Fruit fly (Drosophila melanogaster) whole organism, prepupa: ENCODE data around the gene meru.
A peak's percentile ranks its signal among the peaks of the same experiment; 100 is the strongest.

ENCODE experiments used
- CG10631 ChIP-seq: fragments of 200-800 bp; sonication (Bioruptor generic); optimal IDR thresholded peaks from 2 replicates; lab custom pipeline; 2016; ENCODE audit warnings: missing biosample characterization, missing genetic modification characterization
- CG10669 ChIP-seq: fragments of 200-800 bp; sonication (Bioruptor generic); optimal IDR thresholded peaks from 3 replicates; lab custom pipeline; 2018; ENCODE audit warnings: missing biosample characterization, mild to moderate bottlenecking, missing genetic modification characterization, moderate library complexity
- CG11294 ChIP-seq: fragments of 200-800 bp; sonication (Bioruptor generic); IDR thresholded peaks from 2 replicates; pipeline ENCODE4 v1.3.6; 2022; ENCODE audit warnings: missing biosample characterization, missing genetic modification characterization
- CG11762 ChIP-seq: fragments of 200-800 bp; sonication (Bioruptor generic); optimal IDR thresholded peaks from 3 replicates; lab custom pipeline; 2016; ENCODE audit warnings: missing biosample characterization, missing genetic modification characterization; ENCODE audit not compliant: insufficient read depth
- CG11902 ChIP-seq: fragments of 200-800 bp; sonication (Bioruptor generic); optimal IDR thresholded peaks from 3 replicates; lab custom pipeline; 2016; ENCODE audit warnings: missing biosample characterization, missing genetic modification characterization
- CG1621 ChIP-seq: fragments of 200-800 bp; sonication (Bioruptor generic); optimal IDR thresholded peaks from 3 replicates; lab custom pipeline; 2018; ENCODE audit warnings: missing biosample characterization, mild to moderate bottlenecking, missing genetic modification characterization
- CG32006 ChIP-seq: fragments of 200-800 bp; sonication (Bioruptor generic); optimal IDR thresholded peaks from 3 replicates; lab custom pipeline; 2017; ENCODE audit warnings: missing biosample characterization, mild to moderate bottlenecking, missing genetic modification characterization
- CG34406 ChIP-seq: fragments of 200-800 bp; sonication (Bioruptor generic); optimal IDR thresholded peaks from 3 replicates; lab custom pipeline; 2016; ENCODE audit warnings: missing biosample characterization, missing genetic modification characterization
- CG6276 ChIP-seq: fragments of 200-800 bp; sonication (Bioruptor generic); optimal IDR thresholded peaks from 2 replicates; lab custom pipeline; 2017; ENCODE audit warnings: missing biosample characterization, mild to moderate bottlenecking, missing genetic modification characterization
- CG6792 ChIP-seq: fragments of 200-800 bp; sonication (Bioruptor generic); optimal IDR thresholded peaks from 3 replicates; lab custom pipeline; 2016; ENCODE audit warnings: missing biosample characterization, missing genetic modification characterization
- CG6808 ChIP-seq: fragments of 200-800 bp; sonication (Bioruptor generic); optimal IDR thresholded peaks from 3 replicates; lab custom pipeline; 2017; ENCODE audit warnings: missing biosample characterization, missing genetic modification characterization, mild to moderate bottlenecking, moderate library complexity, missing genetic modification reagents
- CG6854 ChIP-seq: fragments of 200-800 bp; sonication (Bioruptor generic); optimal IDR thresholded peaks from 2 replicates; lab custom pipeline; 2017; ENCODE audit warnings: missing biosample characterization, mild to moderate bottlenecking, missing genetic modification characterization
- CG8119 ChIP-seq: fragments of 200-800 bp; sonication (Bioruptor generic); IDR thresholded peaks from 3 replicates; pipeline ENCODE4 v1.3.6; 2022; ENCODE audit warnings: missing biosample characterization, missing genetic modification characterization
- Eip75B ChIP-seq: fragments of 200-800 bp; sonication (Bioruptor generic); optimal IDR thresholded peaks from 3 replicates; lab custom pipeline; 2016; ENCODE audit warnings: missing biosample characterization, missing genetic modification characterization
- Eip78C ChIP-seq: fragments of 200-800 bp; sonication (Bioruptor generic); peaks from one replicate; lab custom pipeline; 2016; ENCODE audit warnings: missing biosample characterization, missing genetic modification characterization
- Eip93F ChIP-seq: fragments of 200-800 bp; sonication (Bioruptor generic); optimal IDR thresholded peaks from 2 replicates; lab custom pipeline; 2016; ENCODE audit warnings: missing biosample characterization, mild to moderate bottlenecking, missing genetic modification characterization
- Ets96B ChIP-seq: fragments of 200-800 bp; optimal IDR thresholded peaks from 2 replicates; lab custom pipeline; 2019; ENCODE audit warnings: missing biosample characterization, mild to moderate bottlenecking, missing genetic modification characterization, moderate library complexity
- Hr38 ChIP-seq: sonication (Bioruptor generic); optimal IDR thresholded peaks from 2 replicates; lab custom pipeline; 2016; ENCODE audit warnings: missing biosample characterization, missing genetic modification characterization
- Hr4 ChIP-seq: fragments of 200-800 bp; sonication (Bioruptor generic); optimal IDR thresholded peaks from 3 replicates; lab custom pipeline; 2016; ENCODE audit warnings: missing biosample characterization, missing genetic modification characterization
- OdsH ChIP-seq: fragments of 200-800 bp; sonication (Bioruptor generic); optimal IDR thresholded peaks from 3 replicates; lab custom pipeline; 2016; ENCODE audit warnings: missing biosample characterization, missing genetic modification characterization
- Sox14 ChIP-seq: fragments of 200-800 bp; sonication (Bioruptor generic); optimal IDR thresholded peaks from 3 replicates; lab custom pipeline; 2016; ENCODE audit warnings: missing biosample characterization, missing genetic modification characterization
- acj6 ChIP-seq: fragments of 200-800 bp; sonication (Bioruptor generic); optimal IDR thresholded peaks from 3 replicates; lab custom pipeline; 2016; ENCODE audit warnings: missing biosample characterization, missing genetic modification characterization
- dsx ChIP-seq: fragments of 200-800 bp; optimal IDR thresholded peaks from 3 replicates; lab custom pipeline; 2019; ENCODE audit warnings: missing biosample characterization, mild to moderate bottlenecking, missing genetic modification characterization, moderate library complexity; ENCODE audit not compliant: poor library complexity, severe bottlenecking
- eg ChIP-seq: fragments of 200-800 bp; sonication (Bioruptor generic); IDR thresholded peaks from 3 replicates; pipeline ENCODE4 v1.3.6; 2022; ENCODE audit warnings: missing biosample characterization, missing genetic modification characterization
- esn ChIP-seq: fragments of 200-800 bp; sonication (Bioruptor generic); optimal IDR thresholded peaks from 2 replicates; lab custom pipeline; 2016; ENCODE audit warnings: missing biosample characterization, mild to moderate bottlenecking, missing genetic modification characterization, moderate library complexity
- fd59A ChIP-seq: fragments of 200-800 bp; sonication (Bioruptor generic); optimal IDR thresholded peaks from 2 replicates; lab custom pipeline; 2017; ENCODE audit warnings: missing biosample characterization, mild to moderate bottlenecking, missing genetic modification characterization, missing genetic modification reagents
- fd85E ChIP-seq: fragments of 200-800 bp; sonication (Bioruptor generic); optimal IDR thresholded peaks from 3 replicates; lab custom pipeline; 2016; ENCODE audit warnings: missing biosample characterization, missing genetic modification characterization
- fkh ChIP-seq: fragments of 200-800 bp; sonication (Bioruptor generic); optimal IDR thresholded peaks from 3 replicates; lab custom pipeline; 2017; ENCODE audit warnings: missing biosample characterization, mild to moderate bottlenecking, missing genetic modification characterization, moderate library complexity
- net ChIP-seq: fragments of 200-800 bp; sonication (Bioruptor generic); optimal IDR thresholded peaks from 3 replicates; lab custom pipeline; 2016; ENCODE audit warnings: missing biosample characterization, missing genetic modification characterization
- pdm3 ChIP-seq: fragments of 200-800 bp; sonication (Bioruptor generic); optimal IDR thresholded peaks from 3 replicates; lab custom pipeline; 2016; ENCODE audit warnings: missing biosample characterization, missing genetic modification characterization
- salr ChIP-seq, 2 experiments: fragments of 200-800 bp; sonication (Bioruptor generic); optimal IDR thresholded peaks; 3 replicates each; lab custom pipeline; 2016 to 2018; ENCODE audit warnings: missing biosample characterization in 2 of 2, missing genetic modification characterization in 2 of 2, mild to moderate bottlenecking in 1 of 2
- spab ChIP-seq: fragments of 200-800 bp; sonication (Bioruptor generic); optimal IDR thresholded peaks from 2 replicates; lab custom pipeline; 2017; ENCODE audit warnings: missing biosample characterization, mild to moderate bottlenecking, missing genetic modification characterization, missing genetic modification reagents
- ss ChIP-seq, 2 experiments: fragments of 200-800 bp; sonication (Bioruptor generic); optimal IDR thresholded peaks; 2 replicates in 1 of 2; 3 replicates in 1 of 2; lab custom pipeline; 2017 to 2018; ENCODE audit warnings: mild to moderate bottlenecking in 2 of 2, missing biosample characterization in 2 of 2, missing genetic modification characterization in 2 of 2, moderate library complexity in 1 of 2
- svp ChIP-seq: fragments of 200-800 bp; sonication (Bioruptor generic); peaks from one replicate; lab custom pipeline; 2016; ENCODE audit warnings: missing biosample characterization, missing genetic modification characterization
- vri ChIP-seq: fragments of 200-800 bp; sonication (Bioruptor generic); optimal IDR thresholded peaks from 3 replicates; lab custom pipeline; 2016; ENCODE audit warnings: missing biosample characterization, mild to moderate bottlenecking, missing genetic modification characterization

The meru gene

DNA sequence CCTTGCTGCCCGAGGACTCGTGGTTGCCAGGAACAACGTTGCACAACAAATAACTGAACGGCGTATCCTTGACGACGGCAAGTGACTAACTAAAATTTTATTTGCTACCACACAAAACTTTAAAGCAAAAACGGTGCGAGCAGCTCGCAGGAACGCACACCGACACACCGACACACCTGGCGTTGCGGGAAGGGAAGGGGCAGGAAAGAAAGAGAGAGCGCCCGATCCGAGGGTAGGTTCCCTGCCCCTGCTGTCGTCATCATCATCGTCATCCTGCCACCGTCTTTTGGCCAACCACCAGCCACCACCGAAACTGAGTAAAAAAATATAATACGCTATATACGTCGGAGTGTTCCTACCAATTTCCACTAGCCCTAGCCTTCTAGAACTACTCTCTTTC is at the start of gene meru:
meru (minus strand) TSS at position 101 of the 400 bp plus-strand sequence.
- TF ChIP-seq Hr38 (GFP tag; lab: Kevin White, UChicago) (no peak), fd85E (no peak), Hr4 (GFP tag; lab: Kevin White, UChicago) (no peak), CG6854 (GFP tag; lab: Kevin White, UChicago) (no peak), CG11294 (no peak), esn (GFP tag; lab: Kevin White, UChicago) (no peak), CG34406 (no peak), CG6792 (GFP tag; lab: Kevin White, UChicago) (no peak), CG1621 (no peak), Eip78C (GFP tag; lab: Kevin White, UChicago) (no peak), eg (GFP tag; lab: Robert Waterston, UW) (no peak)

DNA sequence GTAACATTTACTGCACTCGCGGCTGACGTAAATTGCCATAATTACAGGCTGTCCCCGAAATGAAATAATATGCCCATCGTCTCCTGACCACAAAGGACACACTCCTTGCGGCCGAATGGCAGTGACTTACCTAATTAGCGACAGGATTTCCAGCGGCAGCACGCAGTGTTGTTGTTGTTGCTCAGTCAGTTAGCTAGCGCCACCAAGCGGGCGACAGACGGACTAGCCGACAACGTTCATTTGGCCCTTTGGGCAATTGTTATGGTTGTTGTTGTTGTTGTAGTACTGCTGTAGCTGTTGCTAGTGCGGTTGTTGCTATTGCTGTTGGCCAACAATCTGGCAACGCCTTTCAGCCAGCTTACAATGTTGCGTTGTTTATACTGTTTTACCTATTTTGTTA is 49.6 kb upstream of the meru start:
- TF ChIP-seq CG11762 = no peak
- TF ChIP-seq dsx (GFP tag; lab: Kevin White, UChicago) = peak; percentile 5
- TF ChIP-seq, all 60 proteins: peak for 1

DNA sequence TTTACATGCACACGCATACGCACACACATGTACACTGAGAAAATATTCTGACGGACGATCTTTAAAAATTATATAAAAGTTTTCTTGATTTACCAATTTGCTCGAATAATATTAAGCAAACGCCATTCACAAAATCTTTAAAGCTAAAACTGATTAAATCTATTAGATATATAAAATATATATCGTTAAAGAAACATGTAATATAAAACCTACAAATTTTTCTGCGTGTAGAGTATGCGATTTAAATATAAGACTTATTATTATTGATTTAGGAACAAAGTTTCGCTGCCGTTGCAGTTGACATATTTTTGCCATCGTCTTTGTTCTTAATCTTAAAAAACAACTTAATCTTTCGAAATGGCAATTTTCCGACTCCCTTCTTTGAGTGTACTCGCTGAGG is 33.7 kb upstream of the meru start:
- TF ChIP-seq ss (GFP tag; optimal IDR thresholded peaks at IDR 0.05; lab: Kevin White, UChicago) (peak in 1 of 2 experiments; percentile 33), CG32006 (peak; percentile 57), Ets96B (tag; lab: Kevin White, UChicago) (peak; percentile 44), Eip78C (GFP tag; lab: Kevin White, UChicago) (peak; percentile 70), fkh (GFP tag; lab: Kevin White, UChicago) (no peak), CG8119 (GFP tag; lab: Robert Waterston, UW) (0 out of 3 replicates have a peak, but pooled peaks have one; percentile 20), esn (GFP tag; lab: Kevin White, UChicago) (no peak), acj6 (GFP tag; lab: Kevin White, UChicago) (peak; percentile 18), CG34406 (peak; percentile 19), pdm3 (GFP tag; lab: Kevin White, UChicago) (no peak), OdsH (GFP tag; lab: Kevin White, UChicago) (peak; percentile 17), CG6808 (GFP tag; lab: Kevin White, UChicago) (peak; percentile 24), CG6792 (GFP tag; lab: Kevin White, UChicago) (no peak), CG1621 (no peak), Eip93F (GFP tag; lab: Kevin White, UChicago) (no peak), vri (GFP tag; lab: Kevin White, UChicago) (no peak), spab (GFP tag; lab: Kevin White, UChicago) (peak; percentile 3), svp (peak; percentile 20), CG6276 (GFP tag; lab: Kevin White, UChicago) (peak; percentile 6), CG10669 (GFP tag; lab: Kevin White, UChicago) (peak; percentile 32), dsx (GFP tag; lab: Kevin White, UChicago) (no peak), Sox14 (GFP tag; lab: Kevin White, UChicago) (no peak)

DNA sequence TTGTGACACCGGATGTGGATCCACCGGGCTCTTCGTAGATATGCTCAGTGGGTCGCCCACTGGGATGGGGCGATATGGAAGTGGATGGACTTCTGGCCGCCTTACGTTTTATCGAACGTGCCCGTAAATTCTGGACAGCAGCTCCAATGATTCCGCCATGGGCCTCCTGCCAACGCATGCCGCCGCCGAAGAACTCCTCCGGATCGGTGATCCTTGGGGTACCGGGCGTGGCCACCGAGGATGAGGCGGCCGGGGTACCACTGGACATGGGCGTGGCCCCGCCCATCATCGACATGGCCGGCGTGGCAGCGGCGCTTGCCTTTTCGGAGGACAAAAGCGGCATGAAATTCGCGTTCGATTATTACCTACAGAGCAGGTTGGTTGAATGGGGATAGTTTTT is 12.2 kb upstream of the meru start:
- TF ChIP-seq CG10631 (GFP tag; lab: Kevin White, UChicago) = no peak
- no peak for TF ChIP-seq CG11902 (GFP tag; lab: Kevin White, UChicago)
- no peak for TF ChIP-seq salr (GFP tag; optimal IDR thresholded peaks at IDR 0.05; lab: Kevin White, UChicago)
- no peak for TF ChIP-seq fd59A (GFP tag; lab: Kevin White, UChicago)
- no peak for TF ChIP-seq Eip75B (GFP tag; lab: Kevin White, UChicago)
- TF ChIP-seq net (GFP tag; lab: Kevin White, UChicago) = no peak
- TF ChIP-seq Ets96B (tag; lab: Kevin White, UChicago) = no peak
